Worm (Caenorhabditis elegans): ENCODE results near the gene msp-79.

Gene msp-79

ce11 chrIV:9756647-9757424 lies 10.1 kb downstream of the msp-79 start (continued):
- TF ChIP-seq sup-37 (GFP tag; optimal IDR thresholded peaks at IDR 0.05) (no peak), rnt-1 (tag; optimal IDR thresholded peaks at IDR 0.05) (no peak), unc-86 (tag; optimal IDR thresholded peaks at IDR 0.05) (no peak), lir-3 (tag; optimal IDR thresholded peaks at IDR 0.05; ENCODE audit: poor library complexity) (no peak), F16B12.6 (tag; optimal IDR thresholded peaks at IDR 0.05) (no peak), snu-23 (GFP tag; optimal IDR thresholded peaks at IDR 0.05) (peak; percentile 76), nhr-76 (tag; optimal IDR thresholded peaks at IDR 0.05) (no peak), hlh-4 (tag; optimal IDR thresholded peaks at IDR 0.05) (no peak), alr-1 (tag; optimal IDR thresholded peaks at IDR 0.05; ENCODE audit: borderline replicate concordance) (no peak), swsn-7 (tag; optimal IDR thresholded peaks at IDR 0.05) (peak; percentile 22), unc-130 (tag; optimal IDR thresholded peaks at IDR 0.05) (no peak), vab-15 (tag; optimal IDR thresholded peaks at IDR 0.05) (no peak), nhr-11 (tag; optimal IDR thresholded peaks at IDR 0.05) (no peak), unc-30 (tag; optimal IDR thresholded peaks at IDR 0.05) (no peak), ceh-82 (tag; optimal IDR thresholded peaks at IDR 0.05) (no peak), hpl-2 (GFP tag; optimal IDR thresholded peaks at IDR 0.05) (no peak), nhr-47 (tag; optimal IDR thresholded peaks at IDR 0.05) (peak; percentile 9), lsy-2 (tag; optimal IDR thresholded peaks at IDR 0.05) (peak; percentile 29 to 57), ceh-90 (tag; optimal IDR thresholded peaks at IDR 0.05) (no peak), tlp-1 (tag; optimal IDR thresholded peaks at IDR 0.05) (no peak), nhr-77 (tag; optimal IDR thresholded peaks at IDR 0.05) (peak; percentile 6), mep-1 (tag; optimal IDR thresholded peaks at IDR 0.05) (peak; percentile 43), ztf-11 (tag; optimal IDR thresholded peaks at IDR 0.05) (no peak), xbp-1 (tag; optimal IDR thresholded peaks at IDR 0.05) (peak; percentile 21), nhr-20 (tag; optimal IDR thresholded peaks at IDR 0.05) (peak; percentile 84), zag-1 (tag; optimal IDR thresholded peaks at IDR 0.05) (no peak), lin-14 (GFP tag; optimal IDR thresholded peaks at IDR 0.05) (peak; percentile 70), lin-35 (GFP tag; optimal IDR thresholded peaks at IDR 0.05) (peak in 1 of 2 experiments; percentile 60), snpc-4 (tag; optimal IDR thresholded peaks at IDR 0.05) (peak; percentile 15), elt-3 (tag; optimal IDR thresholded peaks at IDR 0.05) (peak in 2 of 6 experiments; percentile 78 to 85), elt-2 (tag; optimal IDR thresholded peaks at IDR 0.05) (peak; percentile 58), ces-1 (GFP tag; optimal IDR thresholded peaks at IDR 0.05) (no peak), fos-1 (tag; optimal IDR thresholded peaks at IDR 0.05) (no peak), nhr-90 (tag; optimal IDR thresholded peaks at IDR 0.05; ENCODE audit: poor library complexity) (peak; percentile 60), ceh-63 (GFP tag; optimal IDR thresholded peaks at IDR 0.05) (no peak), aly-2 (tag; optimal IDR thresholded peaks at IDR 0.05) (no peak), lin-39 (tag; optimal IDR thresholded peaks at IDR 0.05) (no peak), fkh-10 (GFP tag; optimal IDR thresholded peaks at IDR 0.05) (no peak), nhr-28 (tag; optimal IDR thresholded peaks at IDR 0.05) (no peak), hlh-17 (GFP tag; optimal IDR thresholded peaks at IDR 0.05; ENCODE audit: borderline replicate concordance) (no peak), ama-1 (optimal IDR thresholded peaks at IDR 0.05) (no peak)

DNA sequence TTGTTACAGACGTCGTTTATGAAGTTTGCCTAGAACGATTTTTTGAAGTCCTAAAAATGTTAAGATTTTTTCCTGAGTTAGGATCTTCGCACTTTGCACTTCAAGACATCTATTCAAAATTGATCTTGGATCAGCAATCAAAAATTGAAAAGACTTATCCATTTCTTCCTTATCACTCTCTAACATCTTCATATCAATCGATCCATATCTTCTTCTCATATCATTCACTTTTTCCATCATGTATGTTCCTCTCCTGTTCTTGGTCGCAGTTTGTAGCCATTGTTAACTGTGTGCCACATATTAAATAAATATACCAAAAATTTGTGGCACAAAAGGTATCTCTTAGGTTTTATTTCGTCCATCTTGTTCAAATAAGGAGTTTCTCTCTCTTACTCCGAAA lies 11.2 kb downstream of the msp-79 start:
- TF ChIP-seq elt-3 (tag; optimal IDR thresholded peaks at IDR 0.05) (peak in 4 of 6 experiments; percentile 37 to 50 (median 44)), nhr-12 (tag; optimal IDR thresholded peaks at IDR 0.05) (no peak), blmp-1 (tag; optimal IDR thresholded peaks at IDR 0.05) (peak; percentile 58), ztf-4 (tag; optimal IDR thresholded peaks at IDR 0.05) (no peak)

All from whole organism, L1 larva.